Fruit fly (Drosophila melanogaster) whole organism, pupa: Measurements from ENCODE around the gene Lcp65Ac.
A peak's percentile ranks its signal among the peaks of the same experiment; 100 is the strongest.

Source experiments
- CG10348 ChIP-seq: fragments of 200-800 bp; sonication (Bioruptor generic); IDR thresholded peaks from 2 replicates; pipeline ENCODE4 v1.3.6; 2022; ENCODE audit warnings: missing biosample characterization, missing genetic modification characterization
- CG12605 ChIP-seq: fragments of 200-800 bp; sonication (Bioruptor generic); IDR thresholded peaks from 2 replicates; pipeline ENCODE4 v1.3.6; 2022; ENCODE audit warnings: missing biosample characterization, missing genetic modification characterization
- CG13204 ChIP-seq: fragments of 200-800 bp; sonication (Bioruptor generic); optimal IDR thresholded peaks from 2 replicates; lab custom pipeline; 2018; ENCODE audit warnings: missing biosample characterization, mild to moderate bottlenecking, missing genetic modification characterization, moderate library complexity
- CG14655 ChIP-seq: fragments of 200-800 bp; sonication (Bioruptor generic); optimal IDR thresholded peaks from 3 replicates; lab custom pipeline; 2017; ENCODE audit warnings: mild to moderate bottlenecking, missing biosample characterization, missing genetic modification reagents, missing genetic modification characterization
- CG15710 ChIP-seq: fragments of 200-800 bp; sonication (Bioruptor generic); optimal IDR thresholded peaks from 2 replicates; lab custom pipeline; 2018; ENCODE audit warnings: missing biosample characterization, mild to moderate bottlenecking, missing genetic modification characterization, moderate library complexity
- CG17806 ChIP-seq: fragments of 200-800 bp; sonication (Bioruptor generic); optimal IDR thresholded peaks from 2 replicates; lab custom pipeline; 2018; ENCODE audit warnings: missing biosample characterization, mild to moderate bottlenecking, missing genetic modification characterization, moderate library complexity
- CG32121 ChIP-seq: fragments of 200-800 bp; sonication (Bioruptor generic); IDR thresholded peaks from 2 replicates; pipeline ENCODE4 v1.3.6; 2022; ENCODE audit warnings: missing biosample characterization, missing genetic modification characterization
- CG34367 ChIP-seq: fragments of 200-800 bp; sonication (Bioruptor generic); optimal IDR thresholded peaks from 2 replicates; lab custom pipeline; 2018; ENCODE audit warnings: missing biosample characterization, mild to moderate bottlenecking, missing genetic modification characterization
- CG4496 ChIP-seq: fragments of 200-800 bp; sonication (Bioruptor generic); IDR thresholded peaks from 3 replicates; pipeline ENCODE4 v1.3.6; 2022; ENCODE audit warnings: missing biosample characterization, missing genetic modification characterization
- CG8159 ChIP-seq: fragments of 200-800 bp; sonication (Bioruptor generic); optimal IDR thresholded peaks from 3 replicates; lab custom pipeline; 2018; ENCODE audit warnings: missing biosample characterization, mild to moderate bottlenecking, missing genetic modification characterization, moderate library complexity
- CG8301 ChIP-seq: fragments of 200-800 bp; sonication (Bioruptor generic); optimal IDR thresholded peaks from 2 replicates; lab custom pipeline; 2018; ENCODE audit warnings: missing biosample characterization, mild to moderate bottlenecking, missing genetic modification characterization
- CG9948 ChIP-seq: fragments of 200-800 bp; sonication (Bioruptor generic); optimal IDR thresholded peaks from 2 replicates; lab custom pipeline; 2018; ENCODE audit warnings: missing biosample characterization, mild to moderate bottlenecking, missing genetic modification characterization, moderate library complexity
- D1 ChIP-seq: fragments of 200-800 bp; sonication (Bioruptor generic); optimal IDR thresholded peaks from 2 replicates; lab custom pipeline; 2018; ENCODE audit warnings: missing biosample characterization, mild to moderate bottlenecking, missing genetic modification characterization, moderate library complexity
- EcR ChIP-seq: fragments of 200-800 bp; sonication (Bioruptor generic); optimal IDR thresholded peaks from 3 replicates; lab custom pipeline; 2019; ENCODE audit warnings: missing biosample characterization, missing genetic modification characterization, mild to moderate bottlenecking, moderate library complexity, missing genetic modification reagents
- Pif1A ChIP-seq: fragments of 200-800 bp; sonication (Bioruptor generic); optimal IDR thresholded peaks from 3 replicates; lab custom pipeline; 2016; ENCODE audit warnings: missing biosample characterization, missing genetic modification characterization
- Pif1B ChIP-seq: fragments of 200-800 bp; sonication (Bioruptor generic); optimal IDR thresholded peaks from 3 replicates; lab custom pipeline; 2016; ENCODE audit warnings: missing biosample characterization, missing genetic modification characterization
- Snoo ChIP-seq: fragments of 200-800 bp; sonication (Bioruptor generic); optimal IDR thresholded peaks from 3 replicates; lab custom pipeline; 2017; ENCODE audit warnings: missing biosample characterization, mild to moderate bottlenecking, missing genetic modification characterization, inconsistent platforms
- fd96Ca ChIP-seq: fragments of 200-800 bp; sonication (Bioruptor generic); IDR thresholded peaks from 3 replicates; pipeline ENCODE4 v1.3.6; 2022; ENCODE audit warnings: missing biosample characterization, missing genetic modification characterization
- gl ChIP-seq: fragments of 200-800 bp; sonication (Bioruptor generic); optimal IDR thresholded peaks from 2 replicates; lab custom pipeline; 2018; ENCODE audit warnings: missing biosample characterization, mild to moderate bottlenecking, missing genetic modification characterization
- rn ChIP-seq: fragments of 200-800 bp; sonication (Bioruptor generic); IDR thresholded peaks from 2 replicates; pipeline ENCODE4 v1.3.6; 2022; ENCODE audit warnings: missing biosample characterization, missing genetic modification characterization

Lcp65Ac gene

DNA sequence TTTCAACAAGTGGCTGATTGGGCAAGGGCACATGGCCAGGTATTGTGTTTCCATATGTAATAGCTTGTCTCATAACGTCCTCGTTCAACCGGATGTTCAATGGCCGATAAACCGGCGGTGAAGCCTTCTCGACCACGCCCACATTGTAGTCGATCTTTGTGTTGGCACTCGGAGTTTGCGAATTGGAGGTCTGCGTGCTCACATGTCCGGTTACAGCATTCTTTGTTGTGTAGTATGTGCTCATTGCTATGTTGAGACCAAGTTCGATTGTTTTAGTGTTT lies 19.3 kb upstream of the Lcp65Ac start:
- TF ChIP-seq Snoo (no peak), fd96Ca (no peak), CG4496 (no peak), EcR (no peak), CG9948 (no peak), Pif1A (GFP tag; lab: Kevin White, UChicago) (no peak), CG8159 (tag; lab: Kevin White, UChicago) (no peak), CG14655 (GFP tag; lab: Kevin White, UChicago) (no peak), D1 (tag; lab: Kevin White, UChicago) (no peak), CG13204 (GFP tag; lab: Kevin White, UChicago) (no peak)

DNA sequence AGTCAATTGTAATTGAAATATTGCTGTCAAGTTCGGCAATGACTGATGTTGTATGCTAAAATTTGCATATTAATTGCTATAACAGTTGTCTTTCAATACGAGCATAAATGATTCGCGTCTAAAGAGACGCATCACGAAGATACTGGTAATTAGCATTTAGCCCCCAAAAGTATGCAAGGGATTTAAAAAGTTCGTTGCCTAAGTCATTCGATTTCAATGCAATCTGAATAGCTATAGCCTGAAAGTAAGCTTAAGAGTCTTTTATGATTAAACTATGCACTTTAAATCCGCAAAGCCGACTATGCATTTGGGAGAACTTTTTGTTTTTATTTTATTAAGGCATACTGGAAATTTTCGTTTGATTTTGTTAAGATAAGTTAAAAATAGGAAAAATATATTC lies 15.0 kb upstream of the Lcp65Ac start:
- no peak for TF ChIP-seq Snoo
- TF ChIP-seq D1 (tag; lab: Kevin White, UChicago): peak; percentile 20

DNA sequence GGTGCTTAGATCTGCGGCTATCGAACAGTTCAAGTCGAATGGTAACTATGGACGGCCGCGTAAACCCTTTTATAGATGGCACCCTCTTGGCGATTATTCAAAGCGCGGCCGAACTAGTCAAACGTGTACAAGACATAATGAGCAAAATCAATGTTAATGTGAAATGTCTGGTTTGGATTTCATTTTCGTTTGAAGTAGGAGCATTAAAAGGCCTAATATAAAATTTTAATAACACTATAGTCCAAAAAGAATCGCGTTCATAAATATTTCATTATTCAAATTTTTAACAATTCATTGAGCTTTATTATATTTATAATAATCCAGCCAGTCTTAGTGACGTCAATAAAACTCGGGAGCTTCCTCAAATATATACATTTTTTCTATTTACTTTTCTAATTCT lies 13.7 kb upstream of the Lcp65Ac start, which contains the start of gene Lcp65Ag3:
Gene Lcp65Ag3, minus strand, starts transcription at position 46 of the 400 bp plus-strand sequence.
- no peak for TF ChIP-seq CG4496
- no peak for TF ChIP-seq Snoo
- TF ChIP-seq D1 (tag; lab: Kevin White, UChicago): no peak
- TF ChIP-seq CG32121 (GFP tag; lab: Robert Waterston, UW): no peak
- TF ChIP-seq rn (GFP tag; lab: Robert Waterston, UW): no peak
- no peak for TF ChIP-seq fd96Ca
- no peak for TF ChIP-seq CG8159 (tag; lab: Kevin White, UChicago)

DNA sequence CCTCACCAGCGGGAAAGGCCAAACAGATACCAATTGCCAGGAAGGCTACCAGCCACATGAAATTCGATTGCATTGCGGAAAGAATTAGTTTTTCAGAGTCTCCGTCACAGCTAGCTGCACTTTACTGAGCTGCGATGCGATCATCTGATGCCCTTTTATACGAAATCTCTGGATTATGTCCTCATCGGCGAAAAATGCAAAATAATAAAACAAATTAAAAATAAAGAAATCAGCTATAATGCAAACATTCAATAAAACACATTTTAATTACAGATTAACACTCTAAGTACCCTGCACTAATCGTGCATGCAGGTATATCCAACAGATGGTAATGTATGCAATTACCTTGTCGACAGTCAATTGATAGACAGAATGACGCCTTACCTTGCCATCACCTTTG lies 12.6 kb upstream of the Lcp65Ac start, which contains the start of gene Cpr65Au:
Gene Cpr65Au, minus strand, starts transcription at position 101 of the 400 bp plus-strand sequence.
- TF ChIP-seq CG10348 (no peak), CG14655 (GFP tag; lab: Kevin White, UChicago) (no peak), rn (GFP tag; lab: Robert Waterston, UW) (0 out of 2 replicates have a peak, but pooled peaks have one; percentile 9), CG9948 (no peak)

dm6 chr3L:6133546-6133945 lies 11.1 kb upstream of the Lcp65Ac start, which contains the start of gene Lcp65Ag2:
Lcp65Ag2 (minus strand) TSS chr3L:6133593.
- TF ChIP-seq CG4496: no peak
- TF ChIP-seq rn (GFP tag; lab: Robert Waterston, UW): no peak
- TF ChIP-seq Pif1A (GFP tag; lab: Kevin White, UChicago): no peak
- TF ChIP-seq D1 (tag; lab: Kevin White, UChicago): no peak
- no peak for TF ChIP-seq CG9948
- TF ChIP-seq CG12605 (GFP tag; lab: Robert Waterston, UW): no peak
- no peak for TF ChIP-seq CG14655 (GFP tag; lab: Kevin White, UChicago)
- no peak for TF ChIP-seq CG10348
- TF ChIP-seq gl (tag; lab: Kevin White, UChicago): no peak
- no peak for TF ChIP-seq Pif1B (GFP tag; lab: Kevin White, UChicago)
- no peak for TF ChIP-seq CG17806 (tag; lab: Kevin White, UChicago)
- TF ChIP-seq fd96Ca: no peak
- TF ChIP-seq CG8301 (tag; lab: Kevin White, UChicago): no peak

dm6 chr3L:6135174-6135573 lies 9.4 kb upstream of the Lcp65Ac start, which contains the start of gene Lcp65Ag1:
Lcp65Ag1 (minus strand) TSS chr3L:6135274.
- no peak for TF ChIP-seq CG8159 (tag; lab: Kevin White, UChicago)
- TF ChIP-seq, all 21 proteins: peak for 0

DNA sequence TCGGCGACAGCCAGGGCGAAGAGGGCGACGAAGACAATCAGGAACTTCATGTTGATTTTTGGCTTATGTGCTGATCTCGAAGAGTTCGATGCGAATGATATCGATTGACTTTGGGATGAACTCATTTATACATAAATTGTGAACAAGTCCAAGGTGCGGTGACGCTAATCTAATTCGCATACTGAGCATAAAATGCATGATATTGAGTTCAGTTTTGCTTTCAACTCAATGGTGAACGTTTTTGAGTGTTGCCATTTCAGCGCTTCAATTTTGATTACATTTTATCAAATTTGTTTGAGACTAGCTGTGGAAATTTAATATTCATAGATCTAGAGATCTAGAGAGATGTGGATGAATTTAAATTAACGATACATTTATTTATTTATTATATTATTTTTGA lies 7.9 kb upstream of the Lcp65Ac start, which contains the start of gene Lcp65Af:
Gene Lcp65Af, minus strand, starts transcription at position 101 of the 400 bp plus-strand sequence.
- TF ChIP-seq CG34367 (tag; lab: Kevin White, UChicago) (no peak), fd96Ca (no peak), CG8301 (tag; lab: Kevin White, UChicago) (no peak), rn (GFP tag; lab: Robert Waterston, UW) (no peak), CG14655 (GFP tag; lab: Kevin White, UChicago) (no peak), CG13204 (GFP tag; lab: Kevin White, UChicago) (no peak), EcR (no peak), Snoo (no peak), D1 (tag; lab: Kevin White, UChicago) (no peak)

DNA sequence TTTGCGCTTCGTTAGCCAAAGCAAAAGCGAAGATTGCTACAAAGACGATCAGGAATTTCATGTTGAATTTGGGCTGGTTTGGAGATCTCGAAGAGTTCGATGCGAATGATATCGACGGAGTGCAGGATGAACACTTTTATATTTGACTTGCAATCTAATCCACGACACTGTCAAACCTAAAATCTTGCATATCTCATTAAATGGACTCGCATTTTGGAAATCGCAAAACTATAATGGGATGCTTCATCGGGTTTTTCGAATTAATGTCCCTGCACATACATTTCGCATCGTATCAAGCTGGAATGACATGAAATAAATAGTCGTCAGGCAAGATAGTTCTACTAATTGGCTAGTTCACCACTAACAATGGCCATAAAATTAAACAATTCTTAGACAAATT lies 6.6 kb upstream of the Lcp65Ac start, which contains the start of gene Lcp65Ae:
Gene Lcp65Ae, minus strand, starts transcription at position 101 of the 400 bp plus-strand sequence.
- TF ChIP-seq Snoo (no peak), rn (GFP tag; lab: Robert Waterston, UW) (no peak), CG12605 (GFP tag; lab: Robert Waterston, UW) (no peak), CG32121 (GFP tag; lab: Robert Waterston, UW) (no peak), D1 (tag; lab: Kevin White, UChicago) (no peak), Pif1A (GFP tag; lab: Kevin White, UChicago) (no peak), CG14655 (GFP tag; lab: Kevin White, UChicago) (no peak), Pif1B (GFP tag; lab: Kevin White, UChicago) (no peak), CG9948 (no peak), CG13204 (GFP tag; lab: Kevin White, UChicago) (no peak), CG15710 (tag; lab: Kevin White, UChicago) (no peak), CG10348 (no peak)
